Worm (Caenorhabditis elegans) whole organism, late embryonic: ENCODE measurements around the gene slfl-4.
"Not testable (repeated sequence)": the region's sequence is repeated elsewhere in the genome, so short reads cannot be mapped to it uniquely, and the experiment has no call there.

ENCODE experiments used
- C08G9.2 ChIP-seq: sonication (generic microtip); optimal IDR thresholded peaks from 2 replicates; lab custom pipeline; 2016; ENCODE audit warnings: mild to moderate bottlenecking, missing genetic modification characterization, moderate library complexity, missing compliant biosample characterization
- C38D4.7 ChIP-seq: fragments of 200-800 bp; sonication (Bioruptor generic); optimal IDR thresholded peaks from 2 replicates; lab custom pipeline; 2018; ENCODE audit warnings: mild to moderate bottlenecking, missing genetic modification characterization, moderate library complexity, missing compliant biosample characterization
- K02D7.2 ChIP-seq: sonication (generic microtip); optimal IDR thresholded peaks from 2 replicates; lab custom pipeline; 2017; ENCODE audit warnings: mild to moderate bottlenecking, missing genetic modification characterization, missing compliant biosample characterization
- T23F11.4 ChIP-seq: fragments of 200-800 bp; sonication (Bioruptor generic); optimal IDR thresholded peaks from 2 replicates; lab custom pipeline; 2018; ENCODE audit warnings: mild to moderate bottlenecking, missing genetic modification characterization, missing compliant biosample characterization
- Y22D7AL.16 ChIP-seq: sonication (generic microtip); optimal IDR thresholded peaks from 2 replicates; lab custom pipeline; 2016; ENCODE audit warnings: missing genetic modification characterization, missing compliant biosample characterization
- ama-1 ChIP-seq: fragments of 150-350 bp; optimal IDR thresholded peaks from 2 replicates; lab custom pipeline; 2014
- ceh-19 ChIP-seq: fragments of 200-800 bp; sonication (Bioruptor generic); optimal IDR thresholded peaks from 2 replicates; lab custom pipeline; 2018; ENCODE audit warnings: mild to moderate bottlenecking, missing genetic modification characterization, missing compliant biosample characterization
- ceh-2 ChIP-seq: sonication (generic microtip); optimal IDR thresholded peaks from 2 replicates; lab custom pipeline; 2016; ENCODE audit warnings: missing genotype, missing genetic modification characterization, missing compliant biosample characterization
- ceh-24 ChIP-seq: sonication (generic microtip); optimal IDR thresholded peaks from 2 replicates; lab custom pipeline; 2016; ENCODE audit warnings: mild to moderate bottlenecking, missing genetic modification characterization, missing compliant biosample characterization
- ceh-30 ChIP-seq: fragments of 150-350 bp; optimal IDR thresholded peaks from 2 replicates; lab custom pipeline; 2014; ENCODE audit warnings: missing biosample characterization, missing genetic modification characterization
- ceh-45 ChIP-seq: fragments of 200-800 bp; sonication (Bioruptor generic); IDR thresholded peaks from 2 replicates; pipeline ENCODE4 v1.3.6; 2022; ENCODE audit warnings: missing genetic modification reagents, missing genetic modification characterization, missing compliant biosample characterization
- ceh-9 ChIP-seq: sonication (generic microtip); optimal IDR thresholded peaks from 2 replicates; lab custom pipeline; 2016; ENCODE audit warnings: mild to moderate bottlenecking, missing genetic modification characterization, inconsistent platforms, missing compliant biosample characterization
- dve-1 ChIP-seq: sonication (generic microtip); optimal IDR thresholded peaks from 2 replicates; lab custom pipeline; 2017; ENCODE audit warnings: antibody characterized with exemption, mild to moderate bottlenecking, missing genetic modification characterization, missing compliant biosample characterization
- elt-4 ChIP-seq: sonication (generic microtip); optimal IDR thresholded peaks from 2 replicates; lab custom pipeline; 2016; ENCODE audit warnings: missing genetic modification characterization, missing compliant biosample characterization
- fax-1 ChIP-seq: sonication (generic microtip); optimal IDR thresholded peaks from 2 replicates; lab custom pipeline; 2016; ENCODE audit warnings: missing genotype, missing genetic modification characterization, missing compliant biosample characterization
- fkh-10 ChIP-seq: fragments of 150-350 bp; optimal IDR thresholded peaks from 2 replicates; lab custom pipeline; 2014; ENCODE audit warnings: missing biosample characterization, missing genetic modification reagents, missing genetic modification characterization
- gmeb-2 ChIP-seq: sonication (generic microtip); optimal IDR thresholded peaks from 2 replicates; lab custom pipeline; 2016; ENCODE audit warnings: missing genetic modification characterization, inconsistent platforms, missing compliant biosample characterization
- hlh-6 ChIP-seq: sonication (generic microtip); optimal IDR thresholded peaks from 2 replicates; lab custom pipeline; 2016; ENCODE audit warnings: missing genotype, missing genetic modification characterization, missing compliant biosample characterization
- hlh-8 ChIP-seq: sonication (generic microtip); optimal IDR thresholded peaks from 2 replicates; lab custom pipeline; 2016; ENCODE audit warnings: missing genotype, missing genetic modification characterization, missing compliant biosample characterization
- lim-6 ChIP-seq: sonication (generic microtip); optimal IDR thresholded peaks from 2 replicates; lab custom pipeline; 2016; ENCODE audit warnings: missing genetic modification characterization, missing compliant biosample characterization
- lin-11 ChIP-seq: fragments of 200-800 bp; sonication (Bioruptor generic); optimal IDR thresholded peaks from 2 replicates; lab custom pipeline; 2018; ENCODE audit warnings: mild to moderate bottlenecking, missing genetic modification characterization, missing compliant biosample characterization
- madf-2 ChIP-seq: sonication (generic microtip); optimal IDR thresholded peaks from 2 replicates; lab custom pipeline; 2017; ENCODE audit warnings: missing genetic modification characterization, missing compliant biosample characterization
- mec-3 ChIP-seq: sonication (generic microtip); optimal IDR thresholded peaks from 2 replicates; lab custom pipeline; 2016; ENCODE audit warnings: borderline replicate concordance, missing genetic modification characterization, missing compliant biosample characterization
- nhr-11 ChIP-seq: fragments of 150-350 bp; optimal IDR thresholded peaks from 2 replicates; lab custom pipeline; 2014; ENCODE audit warnings: missing biosample characterization, missing genetic modification characterization
- odd-2 ChIP-seq: sonication (generic microtip); optimal IDR thresholded peaks from 2 replicates; lab custom pipeline; 2017; ENCODE audit warnings: antibody characterized with exemption, mild to moderate bottlenecking, missing genetic modification characterization, missing compliant biosample characterization
- pat-9 ChIP-seq: fragments of 200-800 bp; sonication (Bioruptor generic); optimal IDR thresholded peaks from 2 replicates; lab custom pipeline; 2018; ENCODE audit warnings: mild to moderate bottlenecking, missing genetic modification characterization, moderate library complexity, missing compliant biosample characterization
- pax-1 ChIP-seq: fragments of 150-350 bp; optimal IDR thresholded peaks from 2 replicates; lab custom pipeline; 2014; ENCODE audit warnings: missing biosample characterization, missing genetic modification characterization
- pha-2 ChIP-seq: sonication (generic microtip); optimal IDR thresholded peaks from 2 replicates; lab custom pipeline; 2017; ENCODE audit warnings: mild to moderate bottlenecking, missing genetic modification characterization, missing compliant biosample characterization
- pha-4 ChIP-seq: fragments of 150-350 bp; optimal IDR thresholded peaks from 2 replicates; lab custom pipeline; 2018; ENCODE audit warnings: missing biosample characterization, missing genetic modification reagents, missing genetic modification characterization
- pqm-1 ChIP-seq: sonication (generic microtip); optimal IDR thresholded peaks from 2 replicates; lab custom pipeline; 2016; ENCODE audit warnings: missing genetic modification characterization, missing compliant biosample characterization
- pros-1 ChIP-seq: fragments of 150-350 bp; optimal IDR thresholded peaks from 2 replicates; lab custom pipeline; 2014; ENCODE audit warnings: missing biosample characterization, missing genetic modification reagents, missing genetic modification characterization
- rnt-1 ChIP-seq: sonication (generic microtip); optimal IDR thresholded peaks from 2 replicates; lab custom pipeline; 2016; ENCODE audit warnings: missing genetic modification characterization, missing compliant biosample characterization
- sdc-2 ChIP-seq: sonication (generic microtip); optimal IDR thresholded peaks from 2 replicates; lab custom pipeline; 2016; ENCODE audit warnings: missing genotype, missing genetic modification characterization, missing compliant biosample characterization
- syd-9 ChIP-seq: sonication (generic microtip); optimal IDR thresholded peaks from 2 replicates; lab custom pipeline; 2016; ENCODE audit warnings: mild to moderate bottlenecking, missing genetic modification characterization, moderate library complexity, missing compliant biosample characterization
- ttx-3 ChIP-seq: sonication (generic microtip); optimal IDR thresholded peaks from 2 replicates; lab custom pipeline; 2016; ENCODE audit warnings: missing genetic modification reagents, missing genetic modification characterization, missing compliant biosample characterization
- unc-42 ChIP-seq: sonication (generic microtip); optimal IDR thresholded peaks from 2 replicates; lab custom pipeline; 2016; ENCODE audit warnings: missing genotype, missing genetic modification characterization, missing compliant biosample characterization
- unc-55 ChIP-seq: sonication (generic microtip); optimal IDR thresholded peaks from 2 replicates; lab custom pipeline; 2017; ENCODE audit warnings: missing biosample characterization, missing genetic modification reagents, missing genetic modification characterization
- zip-5 ChIP-seq: sonication (generic microtip); optimal IDR thresholded peaks from 2 replicates; lab custom pipeline; 2016; ENCODE audit warnings: missing genetic modification characterization, missing compliant biosample characterization
- ztf-16 ChIP-seq: sonication (generic microtip); optimal IDR thresholded peaks from 2 replicates; lab custom pipeline; 2017; ENCODE audit warnings: missing genetic modification characterization, missing compliant biosample characterization

slfl-4 gene

DNA sequence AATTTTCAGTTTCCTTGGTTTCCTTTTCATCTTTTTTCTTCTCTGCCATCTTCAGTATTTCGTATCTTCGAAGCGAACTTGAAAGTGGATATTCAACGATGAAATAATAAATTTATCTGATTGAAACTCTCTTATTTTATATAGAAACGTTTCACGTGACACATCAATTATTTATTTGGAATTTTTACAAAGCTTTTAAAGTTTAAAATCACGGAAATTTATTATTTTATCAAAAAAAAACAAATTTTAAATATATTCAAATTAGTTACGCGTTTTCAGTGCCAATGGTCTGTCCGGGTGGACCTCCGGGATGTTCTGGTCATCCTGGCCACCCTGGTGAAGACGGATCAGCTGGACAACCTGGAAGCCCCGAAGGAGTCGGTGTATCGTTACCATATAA, 28.7 kb downstream of the slfl-4 start, which contains the start of gene ZK354.7:
Gene ZK354.7, minus strand, starts transcription at position 101 of the 400 bp plus-strand sequence.
- TF ChIP-seq dve-1 (no peak), C38D4.7 (GFP tag; lab: Kevin White, UChicago) (no peak), madf-2 (tag; lab: Kevin White, UChicago) (no peak), ceh-24 (tag; lab: Kevin White, UChicago) (no peak), pha-2 (tag; lab: Kevin White, UChicago) (no peak), hlh-8 (tag; lab: Kevin White, UChicago) (no peak), ceh-2 (no peak), elt-4 (tag; lab: Kevin White, UChicago) (no peak), K02D7.2 (tag; lab: Kevin White, UChicago) (no peak), ceh-9 (tag; lab: Kevin White, UChicago) (no peak), ceh-30 (tag; lab: Kevin White, UChicago) (no peak), gmeb-2 (tag; lab: Kevin White, UChicago) (no peak), unc-55 (GFP tag; lab: Kevin White, UChicago) (no peak), zip-5 (tag; lab: Kevin White, UChicago) (no peak), Y22D7AL.16 (tag; lab: Kevin White, UChicago) (no peak), rnt-1 (tag; lab: Kevin White, UChicago) (no peak), pqm-1 (tag; lab: Kevin White, UChicago) (no peak), lin-11 (tag; lab: Kevin White, UChicago) (no peak), ama-1 (no peak)

- no peak for TF ChIP-seq lim-6 (tag; lab: Kevin White, UChicago)
- TF ChIP-seq mec-3 (tag; lab: Kevin White, UChicago), result no peak
- no peak for TF ChIP-seq ceh-45 (GFP tag; lab: Robert Waterston, UW)
- TF ChIP-seq fax-1 (tag; lab: Kevin White, UChicago), result no peak
- no peak for TF ChIP-seq C08G9.2
- TF ChIP-seq ceh-2, result no peak
Observed at ce11 chrIV:5306040-5306439, 31.7 kb downstream of the slfl-4 start, which contains the start of gene ZK354.8. Gene ZK354.8 (minus strand): TSS chrIV:5306140.

DNA sequence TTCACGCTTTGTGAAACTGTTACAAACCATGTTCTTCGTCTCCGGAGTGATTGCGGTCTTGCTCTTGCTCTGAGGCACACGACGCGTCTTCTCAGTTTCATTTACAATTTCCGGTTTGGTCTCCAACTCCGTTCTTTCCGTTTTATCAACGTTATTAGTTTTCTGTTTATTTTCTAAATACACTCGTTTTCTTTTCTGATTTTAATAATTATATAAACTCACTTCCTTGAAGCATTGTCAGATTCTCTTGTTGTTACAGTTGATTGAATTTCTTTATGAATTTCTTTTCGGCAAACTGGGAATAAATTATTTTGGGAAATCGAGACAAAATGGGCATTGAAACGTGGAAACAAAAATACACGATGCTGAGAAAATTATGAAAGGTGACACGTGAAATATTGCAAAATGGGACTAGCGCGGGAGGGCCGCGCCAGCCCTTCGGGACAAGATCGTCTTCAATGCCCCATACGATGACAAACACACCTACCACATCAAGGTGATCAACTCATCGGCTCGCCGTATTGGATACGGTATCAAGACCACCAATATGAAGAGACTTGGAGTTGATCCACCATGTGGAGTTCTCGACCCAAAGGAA, 33.8 kb downstream of the slfl-4 start, which contains the start of the genes ZK354.9 and msp-58:
Gene ZK354.9, minus strand, starts transcription at position 101 of the 598 bp plus-strand sequence.
Gene msp-58, plus strand, starts transcription at position 548 of the 598 bp plus-strand sequence.
- TF ChIP-seq ceh-30 (tag; lab: Kevin White, UChicago); ttx-3; sdc-2 (tag; lab: Kevin White, UChicago): not testable (repeated sequence)

DNA sequence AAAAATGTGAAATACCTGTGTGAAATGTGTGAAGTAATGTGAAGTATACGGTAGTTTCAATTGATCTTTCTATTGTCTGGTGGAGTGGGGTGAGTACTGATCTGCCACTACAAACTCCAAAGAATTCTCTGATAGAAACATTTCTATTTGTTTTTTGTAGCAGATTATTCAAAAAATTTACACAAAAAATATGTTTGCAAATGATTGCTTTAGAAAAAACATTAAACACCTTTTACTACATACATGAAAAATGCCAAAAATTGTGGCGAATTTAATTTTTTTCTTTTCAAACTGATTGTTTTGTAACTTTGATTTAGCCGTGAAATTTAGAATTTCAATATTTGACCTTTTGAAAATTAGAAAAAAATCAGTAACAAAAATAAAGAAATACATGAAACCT, 35.4 kb downstream of the slfl-4 start, which contains the start of gene ZK354.3:
Gene ZK354.3, plus strand, starts transcription at position 301 of the 400 bp plus-strand sequence.
- no peak for TF ChIP-seq pros-1 (tag; lab: Kevin White, UChicago)
- no peak for TF ChIP-seq pat-9 (tag; lab: Kevin White, UChicago)
- TF ChIP-seq Y22D7AL.16 (tag; lab: Kevin White, UChicago), result no peak
- no peak for TF ChIP-seq pax-1 (tag; lab: Kevin White, UChicago)
- TF ChIP-seq ztf-16, result no peak
- no peak for TF ChIP-seq ceh-19 (GFP tag; lab: Kevin White, UChicago)
- TF ChIP-seq syd-9 (tag; lab: Kevin White, UChicago), result no peak
- TF ChIP-seq hlh-6 (tag; lab: Kevin White, UChicago), result no peak
- TF ChIP-seq pqm-1 (tag; lab: Kevin White, UChicago), result no peak
- TF ChIP-seq nhr-11 (tag; lab: Kevin White, UChicago), result no peak
- no peak for TF ChIP-seq odd-2
- no peak for TF ChIP-seq ceh-45 (GFP tag; lab: Robert Waterston, UW)
- no peak for TF ChIP-seq unc-42 (tag; lab: Kevin White, UChicago)
- TF ChIP-seq pha-4, result no peak
- no peak for TF ChIP-seq lin-11 (tag; lab: Kevin White, UChicago)
- no peak for TF ChIP-seq pha-2 (tag; lab: Kevin White, UChicago)
- no peak for TF ChIP-seq T23F11.4 (GFP tag; lab: Kevin White, UChicago)
- TF ChIP-seq fkh-10 (GFP tag; lab: Kevin White, UChicago), result no peak
